Fruit fly (Drosophila melanogaster): ENCODE results near the gene Rpp30.

Rpp30 gene

dm6 chr2L:267441-268089 is 15.4 kb upstream of the Rpp30 start, which contains the start of gene CG17075 (continued):
- peak; percentile 95 for TF ChIP-seq Eip78C (GFP tag)
- TF ChIP-seq vri (GFP tag; optimal IDR thresholded peaks at IDR 0.05): no peak
- peak; percentile 58 to 83 for TF ChIP-seq salr (GFP tag; optimal IDR thresholded peaks at IDR 0.05)
- TF ChIP-seq lz (GFP tag; optimal IDR thresholded peaks at IDR 0.05): peak; percentile 75
- TF ChIP-seq CG6276 (GFP tag; optimal IDR thresholded peaks at IDR 0.05): peak; percentile 93
- peak; percentile 79 for TF ChIP-seq CG3032 (tag; optimal IDR thresholded peaks at IDR 0.05)
- TF ChIP-seq CG34406 (GFP tag; optimal IDR thresholded peaks at IDR 0.05): peak; percentile 80
- peak; percentile 79 for TF ChIP-seq topi (GFP tag; optimal IDR thresholded peaks at IDR 0.05)
- peak; percentile 89 for TF ChIP-seq achi (GFP tag; optimal IDR thresholded peaks at IDR 0.05)

- TF ChIP-seq CG15336 (GFP tag; IDR thresholded peaks at IDR 0.05): no peak
- no peak for TF ChIP-seq CG6792 (GFP tag; optimal IDR thresholded peaks at IDR 0.05)
- peak; percentile 25 for TF ChIP-seq CG32006 (GFP tag; optimal IDR thresholded peaks at IDR 0.05)
- TF ChIP-seq cyc (GFP tag; optimal IDR thresholded peaks at IDR 0.05): no peak
- TF ChIP-seq ss (GFP tag; optimal IDR thresholded peaks at IDR 0.05): peak; percentile 38 to 53
- TF ChIP-seq CG6276 (GFP tag; optimal IDR thresholded peaks at IDR 0.05): peak; percentile 57
- TF ChIP-seq CG9139 (GFP tag; optimal IDR thresholded peaks at IDR 0.05): peak; percentile 39
- TF ChIP-seq OdsH (GFP tag; optimal IDR thresholded peaks at IDR 0.05): peak; percentile 9
- TF ChIP-seq Eip93F (GFP tag; optimal IDR thresholded peaks at IDR 0.05): no peak
- TF ChIP-seq CG8119 (GFP tag; IDR thresholded peaks at IDR 0.05): peak; percentile 59; the same call in 2 of the 3 replicates
- TF ChIP-seq CG3919 (GFP tag; optimal IDR thresholded peaks at IDR 0.05): peak; percentile 40
- TF ChIP-seq CG6854 (GFP tag; optimal IDR thresholded peaks at IDR 0.05): peak; percentile 53
- peak; percentile 67; the same call in 2 of the 3 replicates for TF ChIP-seq CG6163 (GFP tag; IDR thresholded peaks at IDR 0.05)
- TF ChIP-seq vri (GFP tag; optimal IDR thresholded peaks at IDR 0.05): no peak
- TF ChIP-seq esn (GFP tag; optimal IDR thresholded peaks at IDR 0.05): peak; percentile 47
- TF ChIP-seq CG34406 (GFP tag; optimal IDR thresholded peaks at IDR 0.05): no peak
- TF ChIP-seq Eip75B (GFP tag; optimal IDR thresholded peaks at IDR 0.05): peak; percentile 43
- no peak for TF ChIP-seq CG7368 (GFP tag; optimal IDR thresholded peaks at IDR 0.05)
- TF ChIP-seq Ets21C (GFP tag; optimal IDR thresholded peaks at IDR 0.05): no peak
- TF ChIP-seq CG6808 (GFP tag; optimal IDR thresholded peaks at IDR 0.05): peak; percentile 43
- TF ChIP-seq svp (GFP tag): peak; percentile 40
- no peak for TF ChIP-seq CG16779 (tag; optimal IDR thresholded peaks at IDR 0.05)
- no peak for TF ChIP-seq Lpt (GFP tag; optimal IDR thresholded peaks at IDR 0.05)
- TF ChIP-seq topi (GFP tag; optimal IDR thresholded peaks at IDR 0.05): peak; percentile 17
- TF ChIP-seq Smox (GFP tag; optimal IDR thresholded peaks at IDR 0.05): peak; percentile 15
- no peak for TF ChIP-seq CG11294 (GFP tag; IDR thresholded peaks at IDR 0.05)
- TF ChIP-seq salr (GFP tag; optimal IDR thresholded peaks at IDR 0.05): no peak
- peak; percentile 30 for TF ChIP-seq CG3032 (tag; optimal IDR thresholded peaks at IDR 0.05)
- no peak for TF ChIP-seq CG11762 (GFP tag; optimal IDR thresholded peaks at IDR 0.05; ENCODE audit: insufficient read depth)
- TF ChIP-seq Sox14 (GFP tag; optimal IDR thresholded peaks at IDR 0.05): peak; percentile 73
- no peak for TF ChIP-seq Met (GFP tag; optimal IDR thresholded peaks at IDR 0.05)
- TF ChIP-seq Hr39 (GFP tag; optimal IDR thresholded peaks at IDR 0.05): peak; percentile 30
- no peak for TF ChIP-seq CG10669 (GFP tag; optimal IDR thresholded peaks at IDR 0.05)
- TF ChIP-seq Blimp-1 (GFP tag; optimal IDR thresholded peaks at IDR 0.05): peak; percentile 26
- TF ChIP-seq CG31627 (GFP tag; optimal IDR thresholded peaks at IDR 0.05): peak; percentile 16
- no peak for TF ChIP-seq dac (GFP tag; optimal IDR thresholded peaks at IDR 0.05)
- TF ChIP-seq CG11902 (GFP tag; optimal IDR thresholded peaks at IDR 0.05): no peak
- TF ChIP-seq Gug (GFP tag; IDR thresholded peaks at IDR 0.05): no peak
- peak; percentile 7 for TF ChIP-seq CG8632 (GFP tag; optimal IDR thresholded peaks at IDR 0.05)
- TF ChIP-seq achi (GFP tag; optimal IDR thresholded peaks at IDR 0.05): peak; percentile 25
- no peak for TF ChIP-seq CG8319 (GFP tag; optimal IDR thresholded peaks at IDR 0.05)
- no peak for TF ChIP-seq pdm3 (GFP tag; optimal IDR thresholded peaks at IDR 0.05)
- TF ChIP-seq Ets96B (tag; optimal IDR thresholded peaks at IDR 0.05): peak; percentile 22
- no peak for TF ChIP-seq fd85E (GFP tag; optimal IDR thresholded peaks at IDR 0.05)
- TF ChIP-seq Sox102F (GFP tag; optimal IDR thresholded peaks at IDR 0.05): no peak
These were observed 1.5 kb downstream of the Rpp30 start, which contains the start of gene kis for dm6 chr2L:250507-251215. Gene kis (minus strand): TSS chr2L:250823.
